Fruit fly (Drosophila melanogaster) Kc167 (cell line): ENCODE measurements around the gene Dbx.

Experiments
- Myc ChIP-seq: fragments of >200 bp; optimal IDR thresholded peaks from 2 replicates; lab custom pipeline; 2017; ENCODE audit warnings: missing external identifiers
- h ChIP-seq: fragments of >200 bp; optimal IDR thresholded peaks from 3 replicates; lab custom pipeline; 2018; ENCODE audit warnings: missing external identifiers
- psq ChIP-seq: fragments of >200 bp; optimal IDR thresholded peaks from 2 replicates; lab custom pipeline; 2017; ENCODE audit warnings: missing external identifiers
- ttk ChIP-seq: sonication (Bioruptor generic); optimal IDR thresholded peaks from 2 replicates; lab custom pipeline; 2017; ENCODE audit warnings: missing external identifiers

DNA sequence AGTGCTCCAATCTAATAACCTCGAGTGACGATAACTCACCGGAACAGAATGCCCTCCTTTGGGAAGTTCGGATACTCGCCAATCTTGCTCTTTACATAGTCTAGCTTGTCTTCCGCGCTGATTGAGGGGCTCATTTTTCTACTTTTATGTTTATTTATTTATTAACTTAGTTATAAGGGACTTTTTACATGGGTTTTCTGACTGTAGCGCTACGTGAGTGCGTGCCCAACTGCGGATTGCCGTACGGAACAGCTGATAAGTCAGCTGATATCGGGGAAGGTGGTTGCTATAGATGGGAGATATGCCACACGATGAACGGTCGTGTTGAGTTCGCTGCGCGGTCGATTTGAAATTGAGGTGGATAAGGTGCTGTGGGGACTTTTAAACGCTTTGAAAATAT lies 36.5 kb upstream of the Dbx start, which contains the start of gene Aprt:
- TF ChIP-seq psq (lab: Kevin White, UChicago) (no peak), h (no peak), Myc (lab: Kevin White, UChicago) (no peak), ttk (no peak)
